Worm (Caenorhabditis elegans) whole organism, L4 larva: ENCODE measurements around the gene lbp-7.

ENCODE experiments used
- ZK546.5 ChIP-seq, 2 experiments: sonication (generic microtip); optimal IDR thresholded peaks; 2 replicates each; lab custom pipeline; 2017; ENCODE audit warnings: missing biosample characterization in 2 of 2, missing genetic modification characterization in 2 of 2
- ceh-20 ChIP-seq: fragments of 200-800 bp; sonication (Bioruptor generic); IDR thresholded peaks from 2 replicates; pipeline ENCODE4 v1.3.6; 2022; ENCODE audit warnings: missing genetic modification reagents, missing genetic modification characterization, missing compliant biosample characterization
- dmd-9 ChIP-seq: fragments of 200-800 bp; sonication (Bioruptor generic); IDR thresholded peaks from 2 replicates; pipeline ENCODE4 v1.3.6; 2022; ENCODE audit warnings: missing genetic modification reagents, missing genetic modification characterization, missing compliant biosample characterization
- hlh-30 ChIP-seq: sonication (generic microtip); optimal IDR thresholded peaks from 2 replicates; lab custom pipeline; 2017; ENCODE audit warnings: antibody characterized with exemption, mild to moderate bottlenecking, missing genetic modification characterization, missing compliant biosample characterization; ENCODE audit not compliant: insufficient read depth
- lin-39 ChIP-seq: fragments of 150-350 bp; optimal IDR thresholded peaks from 2 replicates; lab custom pipeline; 2014; ENCODE audit warnings: missing biosample characterization, missing genetic modification reagents, missing genetic modification characterization
- mdt-29 ChIP-seq: fragments of 200-800 bp; sonication (Bioruptor generic); IDR thresholded peaks from 2 replicates; pipeline ENCODE4 v1.3.6; 2022; ENCODE audit warnings: missing genetic modification reagents, missing genetic modification characterization, missing compliant biosample characterization
- mes-2 ChIP-seq: sonication (generic microtip); optimal IDR thresholded peaks from 2 replicates; lab custom pipeline; 2016; ENCODE audit warnings: missing genotype, mild to moderate bottlenecking, missing genetic modification characterization, missing compliant biosample characterization; ENCODE audit not compliant: poor library complexity, severe bottlenecking
- pha-4 ChIP-seq, 2 experiments: fragments of 150-350 bp in 1 of 2; fragments of 200-800 bp in 1 of 2; sonication (Bioruptor generic) in 1 of 2; IDR thresholded peaks in 1 of 2; optimal IDR thresholded peaks in 1 of 2; 2 replicates each; pipeline versions ENCODE4 v1.3.6 to Lab custom; 2014 to 2022; ENCODE audit warnings: missing genetic modification characterization in 2 of 2, missing genetic modification reagents in 2 of 2, missing biosample characterization in 1 of 2, missing compliant biosample characterization in 1 of 2
- pqm-1 ChIP-seq: sonication (generic microtip); optimal IDR thresholded peaks from 2 replicates; lab custom pipeline; 2017; ENCODE audit warnings: missing biosample characterization, missing genetic modification characterization
- snpc-1.2 ChIP-seq: fragments of 200-800 bp; sonication (Bioruptor generic); IDR thresholded peaks from 2 replicates; pipeline ENCODE4 v1.3.6; 2022; ENCODE audit warnings: missing genetic modification reagents, missing genetic modification characterization, missing compliant biosample characterization
- zfp-2 ChIP-seq: sonication (generic microtip); optimal IDR thresholded peaks from 2 replicates; lab custom pipeline; 2016; ENCODE audit warnings: mild to moderate bottlenecking, missing genetic modification characterization, missing compliant biosample characterization
- zip-2 ChIP-seq: fragments of 150-350 bp; optimal IDR thresholded peaks from 2 replicates; lab custom pipeline; 2014; ENCODE audit warnings: missing biosample characterization, missing genetic modification characterization

ce11 chrV:13923851-13924250, 44.5 kb downstream of the lbp-7 start, which contains the start of gene srxa-11:
- TF ChIP-seq ZK546.5 (tag; optimal IDR thresholded peaks at IDR 0.05; lab: Kevin White, UChicago), result no peak
- TF ChIP-seq zip-2 (tag; lab: Kevin White, UChicago), result no peak
- no peak for TF ChIP-seq ceh-20
- TF ChIP-seq hlh-30 (tag; lab: Kevin White, UChicago), result no peak
- no peak for TF ChIP-seq zfp-2
- no peak for TF ChIP-seq pqm-1 (tag; lab: Kevin White, UChicago)
- no peak for TF ChIP-seq mes-2 (tag; lab: Kevin White, UChicago)
- TF ChIP-seq pha-4 (GFP tag; IDR thresholded peaks at IDR 0.05; lab: Robert Waterston, UW), result no peak
- no peak for TF ChIP-seq pha-4 (tag; optimal IDR thresholded peaks at IDR 0.05; lab: Kevin White, UChicago)
- no peak for TF ChIP-seq dmd-9
- TF ChIP-seq snpc-1.2 (GFP tag; lab: Robert Waterston, UW), result no peak
- TF ChIP-seq mdt-29 (GFP tag; lab: Robert Waterston, UW), result no peak
- TF ChIP-seq lin-39 (tag; lab: Kevin White, UChicago), result no peak
